Worm (Caenorhabditis elegans) whole organism, L1 larva: ENCODE measurements around the gene tat-2.

ENCODE experiments used
- egl-27 ChIP-seq, 2 experiments: fragments of 150-350 bp in 1 of 2; sonication (generic microtip); optimal IDR thresholded peaks; 3 replicates each; lab custom pipeline; 2017 to 2018; ENCODE audit warnings: missing biosample characterization in 2 of 2, missing genetic modification characterization in 2 of 2, missing genetic modification reagents in 2 of 2
- mep-1 ChIP-seq: fragments of 150-350 bp; optimal IDR thresholded peaks from 2 replicates; lab custom pipeline; 2014; ENCODE audit warnings: missing biosample characterization, missing genetic modification characterization
- unc-130 ChIP-seq: fragments of 150-350 bp; optimal IDR thresholded peaks from 2 replicates; lab custom pipeline; 2017; ENCODE audit warnings: missing biosample characterization, missing genetic modification characterization, inconsistent platforms
- unc-62 ChIP-seq: fragments of 150-350 bp; optimal IDR thresholded peaks from 2 replicates; lab custom pipeline; 2014; ENCODE audit warnings: missing biosample characterization, missing genetic modification reagents, missing genetic modification characterization
- vab-15 ChIP-seq: sonication (generic microtip); optimal IDR thresholded peaks from 2 replicates; lab custom pipeline; 2017; ENCODE audit warnings: missing genotype, mild to moderate bottlenecking, missing genetic modification characterization, missing compliant biosample characterization

ce11 chrIV:4877102-4877501 lies 30.4 kb upstream of the tat-2 start, which contains the start of gene str-170:
- no peak for TF ChIP-seq egl-27 (tag; optimal IDR thresholded peaks at IDR 0.05; lab: Kevin White, UChicago)
- TF ChIP-seq unc-62 (GFP tag; lab: Kevin White, UChicago), result no peak
- TF ChIP-seq mep-1 (tag; lab: Kevin White, UChicago), result no peak
- no peak for TF ChIP-seq unc-130
- no peak for TF ChIP-seq vab-15 (tag; lab: Kevin White, UChicago)
